Fruit fly (Drosophila melanogaster) whole organism, embryonic: ENCODE measurements around the gene CG32320.

ENCODE experiments used
- CG10321 ChIP-seq: fragments of 200-800 bp; sonication (Bioruptor generic); IDR thresholded peaks from 2 replicates; pipeline ENCODE4 v1.3.6; 2022; ENCODE audit warnings: missing biosample characterization, missing genetic modification characterization
- CG10959 ChIP-seq: fragments of 200-800 bp; sonication (Bioruptor generic); IDR thresholded peaks from 2 replicates; pipeline ENCODE4 v1.3.6; 2022; ENCODE audit warnings: missing biosample characterization, missing genetic modification characterization
- CG10979 ChIP-seq: fragments of 200-800 bp; sonication (Bioruptor generic); optimal IDR thresholded peaks from 2 replicates; lab custom pipeline; 2018; ENCODE audit warnings: missing biosample characterization, mild to moderate bottlenecking, missing genetic modification characterization, moderate library complexity
- CG11247 ChIP-seq: fragments of 200-800 bp; sonication (Bioruptor generic); IDR thresholded peaks from 2 replicates; pipeline ENCODE4 v1.3.6; 2022; ENCODE audit warnings: missing biosample characterization, missing genetic modification characterization
- CG11504 ChIP-seq: fragments of 200-800 bp; sonication (Bioruptor generic); optimal IDR thresholded peaks from 3 replicates; lab custom pipeline; 2019; ENCODE audit warnings: missing biosample characterization, mild to moderate bottlenecking, missing genetic modification characterization, moderate library complexity
- CG12155 ChIP-seq: fragments of 200-800 bp; sonication (Bioruptor generic); optimal IDR thresholded peaks from 3 replicates; lab custom pipeline; 2016; ENCODE audit warnings: missing biosample characterization, missing genetic modification characterization
- CG13287 ChIP-seq: fragments of 200-800 bp; sonication (Bioruptor generic); IDR thresholded peaks from 2 replicates; pipeline ENCODE4 v1.3.6; 2022; ENCODE audit warnings: missing biosample characterization, missing genetic modification characterization; ENCODE audit not compliant: partially characterized antibody
- CG13894 ChIP-seq: fragments of 200-800 bp; sonication (Bioruptor generic); optimal IDR thresholded peaks from 3 replicates; lab custom pipeline; 2018; ENCODE audit warnings: missing biosample characterization, mild to moderate bottlenecking, missing genetic modification characterization, moderate library complexity
- CG14050 ChIP-seq: fragments of 200-800 bp; sonication (Bioruptor generic); IDR thresholded peaks from 3 replicates; pipeline ENCODE4 v1.3.6; 2022; ENCODE audit warnings: missing biosample characterization, missing genetic modification characterization
- CG15073 ChIP-seq: fragments of 200-800 bp; sonication (Bioruptor generic); optimal IDR thresholded peaks from 2 replicates; lab custom pipeline; 2016; ENCODE audit warnings: missing biosample characterization, missing genetic modification characterization
- CG1603 ChIP-seq: fragments of 200-800 bp; sonication (Bioruptor generic); optimal IDR thresholded peaks from 2 replicates; lab custom pipeline; 2019; ENCODE audit warnings: missing biosample characterization, mild to moderate bottlenecking, missing genetic modification characterization, moderate library complexity
- CG17568 ChIP-seq: fragments of 200-800 bp; sonication (Bioruptor generic); optimal IDR thresholded peaks from 2 replicates; lab custom pipeline; 2018; ENCODE audit warnings: missing biosample characterization, mild to moderate bottlenecking, missing genetic modification characterization, moderate library complexity
- CG18476 ChIP-seq: fragments of 200-800 bp; sonication (Bioruptor generic); optimal IDR thresholded peaks from 2 replicates; lab custom pipeline; 2016; ENCODE audit warnings: missing biosample characterization, mild to moderate bottlenecking, missing genetic modification characterization
- CG2712 ChIP-seq: fragments of 200-800 bp; optimal IDR thresholded peaks from 3 replicates; lab custom pipeline; 2019; ENCODE audit warnings: missing biosample characterization, mild to moderate bottlenecking, missing genetic modification characterization, moderate library complexity
- CG2889 ChIP-seq: fragments of 200-800 bp; sonication (Bioruptor generic); IDR thresholded peaks from 3 replicates; pipeline ENCODE4 v1.3.6; 2022; ENCODE audit warnings: missing biosample characterization, missing genetic modification characterization
- CG32772 ChIP-seq: fragments of 200-800 bp; sonication (Bioruptor generic); IDR thresholded peaks from 2 replicates; pipeline ENCODE4 v1.3.6; 2022; ENCODE audit warnings: missing biosample characterization, missing genetic modification characterization
- CG4707 ChIP-seq: fragments of 200-800 bp; sonication (Bioruptor generic); optimal IDR thresholded peaks from 2 replicates; lab custom pipeline; 2018; ENCODE audit warnings: missing biosample characterization, mild to moderate bottlenecking, missing genetic modification characterization, moderate library complexity
- CG4730 ChIP-seq: fragments of 200-800 bp; sonication (Bioruptor generic); IDR thresholded peaks from 2 replicates; pipeline ENCODE4 v1.3.6; 2022; ENCODE audit warnings: missing biosample characterization, missing genetic modification characterization
- CG6854 ChIP-seq: fragments of 200-800 bp; sonication (Bioruptor generic); optimal IDR thresholded peaks from 3 replicates; lab custom pipeline; 2017; ENCODE audit warnings: missing biosample characterization, mild to moderate bottlenecking, missing genetic modification characterization
- CG7271 ChIP-seq: fragments of 200-800 bp; sonication (Bioruptor generic); optimal IDR thresholded peaks from 2 replicates; lab custom pipeline; 2018; ENCODE audit warnings: missing biosample characterization, mild to moderate bottlenecking, missing genetic modification characterization, moderate library complexity
- CG8765 ChIP-seq: fragments of 200-800 bp; sonication (Bioruptor generic); IDR thresholded peaks from 2 replicates; pipeline ENCODE4 v1.3.6; 2022; ENCODE audit warnings: missing biosample characterization, missing genetic modification characterization
- CG9727 ChIP-seq: fragments of 200-800 bp; sonication (Bioruptor generic); optimal IDR thresholded peaks from 3 replicates; lab custom pipeline; 2017; ENCODE audit warnings: missing biosample characterization, mild to moderate bottlenecking, missing genetic modification characterization
- Camta ChIP-seq: fragments of 200-800 bp; sonication (Bioruptor generic); optimal IDR thresholded peaks from 2 replicates; lab custom pipeline; 2016; ENCODE audit warnings: missing biosample characterization, missing genetic modification characterization
- D ChIP-seq, 2 experiments: fragments of 200-800 bp in 1 of 2; fragments of >200 bp in 1 of 2; sonication (Bioruptor generic) in 1 of 2; optimal IDR thresholded peaks; 2 replicates in 1 of 2; 3 replicates in 1 of 2; lab custom pipeline; 2017; ENCODE audit warnings: mild to moderate bottlenecking in 1 of 2, missing biosample characterization in 1 of 2, missing genetic modification characterization in 1 of 2, missing genetic modification reagents in 1 of 2
- HLHmδ ChIP-seq: fragments of 200-800 bp; sonication (Bioruptor generic); optimal IDR thresholded peaks from 2 replicates; lab custom pipeline; 2018; ENCODE audit warnings: missing biosample characterization, mild to moderate bottlenecking, missing genetic modification characterization, moderate library complexity
- Mes4 ChIP-seq: fragments of 200-800 bp; sonication (Bioruptor generic); optimal IDR thresholded peaks from 2 replicates; lab custom pipeline; 2016; ENCODE audit warnings: missing biosample characterization, missing genetic modification characterization
- Ptx1 ChIP-seq: fragments of 200-800 bp; sonication (Bioruptor generic); IDR thresholded peaks from 2 replicates; pipeline ENCODE4 v1.3.6; 2022; ENCODE audit warnings: missing biosample characterization, missing genetic modification characterization
- Sry-δ ChIP-seq: fragments of 200-800 bp; sonication (Bioruptor generic); optimal IDR thresholded peaks from 2 replicates; lab custom pipeline; 2016; ENCODE audit warnings: missing biosample characterization, missing genetic modification characterization
- Ssrp ChIP-seq: fragments of 200-800 bp; sonication (Bioruptor generic); optimal IDR thresholded peaks from 2 replicates; lab custom pipeline; 2018; ENCODE audit warnings: missing biosample characterization, mild to moderate bottlenecking, missing genetic modification characterization, moderate library complexity
- Stat92E ChIP-seq, 3 experiments: fragments of >200 bp in 2 of 3; fragments of 200-800 bp in 1 of 3; sonication (Bioruptor generic) in 1 of 3; optimal IDR thresholded peaks; 2 replicates each; lab custom pipeline; 2017 to 2019; ENCODE audit warnings: missing biosample characterization in 3 of 3, missing genetic modification characterization in 3 of 3, mild to moderate bottlenecking in 1 of 3, moderate library complexity in 1 of 3
- TFAM ChIP-seq: fragments of 200-800 bp; sonication (Bioruptor generic); optimal IDR thresholded peaks from 2 replicates; lab custom pipeline; 2017; ENCODE audit warnings: missing biosample characterization, missing genetic modification characterization, inconsistent platforms
- Xrp1 ChIP-seq: fragments of 200-800 bp; sonication (Bioruptor generic); IDR thresholded peaks from 2 replicates; pipeline ENCODE4 v1.3.6; 2022; ENCODE audit warnings: missing biosample characterization, missing genetic modification characterization
- YL-1 ChIP-seq: fragments of 200-800 bp; sonication (Bioruptor generic); optimal IDR thresholded peaks from 3 replicates; lab custom pipeline; 2017; ENCODE audit warnings: missing biosample characterization, mild to moderate bottlenecking, missing genetic modification characterization
- abd-A ChIP-seq: fragments of 200-800 bp; sonication (Bioruptor generic); optimal IDR thresholded peaks from 3 replicates; lab custom pipeline; 2019; ENCODE audit warnings: missing biosample characterization, mild to moderate bottlenecking, missing genetic modification characterization, moderate library complexity
- btn ChIP-seq: fragments of 200-800 bp; sonication (Bioruptor generic); optimal IDR thresholded peaks from 2 replicates; lab custom pipeline; 2016; ENCODE audit warnings: missing biosample characterization, missing genetic modification characterization
- dpn ChIP-seq, 2 experiments: fragments of 200-800 bp; sonication (Bioruptor generic); optimal IDR thresholded peaks; 3 replicates each; lab custom pipeline; 2016; ENCODE audit warnings: missing biosample characterization in 2 of 2, missing genetic modification characterization in 2 of 2
- dysf ChIP-seq: fragments of 200-800 bp; sonication (Bioruptor generic); IDR thresholded peaks from 3 replicates; pipeline ENCODE4 v1.3.6; 2022; ENCODE audit warnings: missing biosample characterization, missing genetic modification characterization
- gce ChIP-seq: fragments of 200-800 bp; sonication (Bioruptor generic); IDR thresholded peaks from 3 replicates; pipeline ENCODE4 v1.3.6; 2022; ENCODE audit warnings: missing biosample characterization, missing genetic modification characterization
- gsb-n ChIP-seq: fragments of 200-800 bp; sonication (Bioruptor generic); optimal IDR thresholded peaks from 3 replicates; lab custom pipeline; 2018; ENCODE audit warnings: missing biosample characterization, mild to moderate bottlenecking, missing genetic modification characterization
- maf-S ChIP-seq: fragments of 200-800 bp; sonication (Bioruptor generic); optimal IDR thresholded peaks from 2 replicates; lab custom pipeline; 2016; ENCODE audit warnings: missing biosample characterization, missing genetic modification characterization
- nmo ChIP-seq: fragments of 200-800 bp; sonication (Bioruptor generic); optimal IDR thresholded peaks from 2 replicates; lab custom pipeline; 2018; ENCODE audit warnings: missing biosample characterization, mild to moderate bottlenecking, missing genetic modification characterization, moderate library complexity
- oc ChIP-seq: fragments of 200-800 bp; sonication (Bioruptor generic); optimal IDR thresholded peaks from 2 replicates; lab custom pipeline; 2018; ENCODE audit warnings: missing biosample characterization, mild to moderate bottlenecking, missing genetic modification characterization, moderate library complexity
- org-1 ChIP-seq: fragments of 200-800 bp; sonication (Bioruptor generic); optimal IDR thresholded peaks from 2 replicates; lab custom pipeline; 2017; ENCODE audit warnings: missing biosample characterization, missing genetic modification characterization
- prd ChIP-seq, 3 experiments: fragments of >200 bp in 2 of 3; fragments of 200-800 bp in 1 of 3; sonication (Bioruptor generic) in 1 of 3; optimal IDR thresholded peaks in 2 of 3; IDR thresholded peaks in 1 of 3; 2 replicates in 2 of 3; 3 replicates in 1 of 3; pipeline versions ENCODE4 v1.3.6 to Lab custom; 2017 to 2022; ENCODE audit warnings: missing biosample characterization in 1 of 3, missing genetic modification characterization in 1 of 3
- row ChIP-seq: fragments of 200-800 bp; sonication (Bioruptor generic); IDR thresholded peaks from 3 replicates; pipeline ENCODE4 v1.3.6; 2022; ENCODE audit warnings: missing biosample characterization, missing genetic modification characterization
- sens ChIP-seq: fragments of 200-800 bp; sonication (Bioruptor generic); peaks from one replicate; lab custom pipeline; 2016; ENCODE audit warnings: missing biosample characterization, missing genetic modification characterization
- stc ChIP-seq: fragments of 200-800 bp; sonication (Bioruptor generic); IDR thresholded peaks from 2 replicates; pipeline ENCODE4 v1.3.6; 2022; ENCODE audit warnings: missing biosample characterization, missing genetic modification characterization
- twi ChIP-seq: fragments of 200-800 bp; optimal IDR thresholded peaks from 2 replicates; lab custom pipeline; 2019; ENCODE audit warnings: missing biosample characterization, mild to moderate bottlenecking, missing genetic modification characterization, moderate library complexity
- unc-4 ChIP-seq: fragments of 200-800 bp; sonication (Bioruptor generic); IDR thresholded peaks from 2 replicates; pipeline ENCODE4 v1.3.6; 2022; ENCODE audit warnings: missing biosample characterization, missing genetic modification characterization; ENCODE audit not compliant: partially characterized antibody

Gene CG32320

dm6 chr3L:1420950-1421349 lies 22.6 kb downstream of the CG32320 start (continued):
- TF ChIP-seq YL-1 (GFP tag; lab: Kevin White, UChicago) (no peak), sens (no peak), HLHmδ (GFP tag; lab: Kevin White, UChicago) (no peak), CG8765 (GFP tag; lab: Robert Waterston, UW) (no peak; the same call in 1 of the 2 replicates), CG7271 (peak; percentile 26), org-1 (GFP tag; lab: Kevin White, UChicago) (no peak), CG10321 (GFP tag; lab: Robert Waterston, UW) (no peak), prd (optimal IDR thresholded peaks at IDR 0.05; lab: Kevin White, UChicago) (no peak), prd (GFP tag; IDR thresholded peaks at IDR 0.05; lab: Robert Waterston, UW) (peak; percentile 35; the same call in 1 of the 3 replicates), CG14050 (GFP tag; lab: Robert Waterston, UW) (no peak), maf-S (GFP tag; lab: Kevin White, UChicago) (no peak), CG4707 (no peak), CG9727 (GFP tag; lab: Kevin White, UChicago) (no peak), dpn (GFP tag; optimal IDR thresholded peaks at IDR 0.05; lab: Kevin White, UChicago) (no peak), Xrp1 (peak; percentile 47; the same call in 1 of the 2 replicates), D (optimal IDR thresholded peaks at IDR 0.05; lab: Kevin White, UChicago) (no peak), D (GFP tag; optimal IDR thresholded peaks at IDR 0.05; lab: Kevin White, UChicago) (peak; percentile 18), CG12155 (no peak), Mes4 (GFP tag; lab: Kevin White, UChicago) (no peak), btn (no peak), abd-A (no peak), CG18476 (GFP tag; lab: Kevin White, UChicago) (no peak), Stat92E (GFP tag; optimal IDR thresholded peaks at IDR 0.05; lab: Kevin White, UChicago) (no peak), CG2889 (GFP tag; lab: Robert Waterston, UW) (no peak), unc-4 (GFP tag; lab: Robert Waterston, UW) (no peak), TFAM (GFP tag; lab: Kevin White, UChicago) (no peak), row (no peak), gce (GFP tag; lab: Robert Waterston, UW) (no peak), Ptx1 (GFP tag; lab: Robert Waterston, UW) (peak; percentile 26; the same call in 1 of the 2 replicates)

DNA sequence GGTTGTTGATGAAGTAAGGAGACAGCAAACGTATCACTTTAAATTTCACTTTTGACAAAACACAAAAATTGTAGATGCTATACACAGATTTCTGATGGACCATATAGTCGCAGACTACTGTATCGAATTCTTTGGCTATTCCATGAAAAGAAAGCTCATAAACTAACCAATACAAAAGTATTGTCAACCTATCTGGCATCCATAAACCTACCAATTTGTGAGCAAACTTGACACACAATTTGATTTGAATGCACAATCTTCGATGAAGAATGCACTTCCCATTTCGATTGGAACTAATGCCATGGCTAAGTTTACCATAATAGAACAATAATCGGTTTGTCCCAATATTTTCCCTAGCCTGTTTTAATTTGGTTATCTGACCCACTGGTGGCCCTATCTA lies 25.0 kb downstream of the CG32320 start, which contains the start of gene CG9173:
TSS of gene CG9173 (minus strand) at position 101 of the 400 bp plus-strand sequence.
- no peak for TF ChIP-seq CG10959 (GFP tag; lab: Robert Waterston, UW)
- no peak for TF ChIP-seq CG11504 (tag; lab: Kevin White, UChicago)
- peak; percentile 22 for TF ChIP-seq oc (tag; lab: Kevin White, UChicago)
- no peak for TF ChIP-seq CG13894 (tag; lab: Kevin White, UChicago)
- TF ChIP-seq gsb-n (tag; lab: Kevin White, UChicago), result peak; percentile 34
- TF ChIP-seq Sry-δ, result no peak

- TF ChIP-seq Ssrp (no peak), CG13287 (GFP tag; lab: Robert Waterston, UW) (no peak), maf-S (GFP tag; lab: Kevin White, UChicago) (no peak), CG32772 (GFP tag; lab: Robert Waterston, UW) (0 out of 2 replicates have a peak, but pooled peaks have one; percentile 20), CG4730 (GFP tag; lab: Robert Waterston, UW) (0 out of 2 replicates have a peak, but pooled peaks have one; percentile 14), CG1603 (peak; percentile 19), CG10979 (tag; lab: Kevin White, UChicago) (peak; percentile 43), nmo (GFP tag; lab: Kevin White, UChicago) (no peak), twi (tag; lab: Kevin White, UChicago) (no peak), stc (GFP tag; lab: Robert Waterston, UW) (no peak), CG17568 (GFP tag; lab: Kevin White, UChicago) (no peak), CG15073 (GFP tag; lab: Kevin White, UChicago) (no peak), dysf (GFP tag; lab: Robert Waterston, UW) (peak; percentile 36; the same call in 1 of the 3 replicates), CG11247 (GFP tag; lab: Robert Waterston, UW) (no peak), Camta (peak; percentile 25), CG6854 (GFP tag; lab: Kevin White, UChicago) (no peak), CG2712 (peak; percentile 49)
Measured at dm6 chr3L:1424488-1424887, 26.1 kb downstream of the CG32320 start.
